Fruit fly (Drosophila melanogaster): ENCODE results near the gene Nedd8.
A peak's percentile ranks its signal among the peaks of the same experiment; 100 is the strongest.

The Nedd8 gene

DNA sequence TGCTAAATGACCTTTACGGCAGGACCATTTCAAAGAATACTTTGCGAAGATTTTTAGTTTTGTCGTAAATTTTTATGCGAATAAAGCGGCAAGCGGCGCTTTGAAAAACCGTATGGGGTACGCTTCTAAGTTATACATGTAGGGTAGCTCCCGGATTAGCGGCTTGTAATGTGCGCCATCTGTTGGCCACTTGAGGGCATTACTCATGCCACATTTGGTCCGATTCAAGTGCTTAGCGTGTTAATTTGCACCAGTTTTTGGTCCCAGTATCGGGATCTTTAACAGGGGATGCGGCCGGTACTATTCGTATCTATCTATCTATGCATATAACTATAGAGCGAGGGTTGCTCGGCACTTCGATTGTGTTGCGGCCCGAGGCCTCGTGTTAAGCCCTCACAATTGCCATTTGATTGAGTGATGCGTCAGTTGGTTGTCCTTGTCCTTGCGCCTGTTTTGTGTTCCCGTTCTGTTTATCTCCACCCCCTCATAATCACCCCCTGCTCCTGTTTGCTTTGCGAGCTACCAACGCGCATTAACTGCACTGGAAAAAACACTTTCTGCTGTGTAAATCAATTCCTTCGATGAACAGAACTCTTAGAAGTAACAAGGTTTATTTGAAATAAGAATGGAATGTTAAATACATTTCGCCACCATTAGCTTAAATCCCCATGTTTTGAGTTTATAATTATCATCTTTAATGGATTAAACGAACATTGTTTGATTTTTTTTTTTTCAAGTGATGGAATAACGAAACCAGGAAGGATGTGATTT is 21.1 kb downstream of the Nedd8 start (continued):
- TF ChIP-seq mirr (GFP tag; optimal IDR thresholded peaks at IDR 0.05) (no peak), CG8359 (GFP tag; optimal IDR thresholded peaks at IDR 0.05; ENCODE audit: borderline replicate concordance) (no peak), lbe (GFP tag; optimal IDR thresholded peaks at IDR 0.05) (no peak), CG30431 (GFP tag; optimal IDR thresholded peaks at IDR 0.05) (no peak), lov (optimal IDR thresholded peaks at IDR 0.05) (no peak), lov (GFP tag; IDR thresholded peaks at IDR 0.05) (no peak), gro (GFP tag; optimal IDR thresholded peaks at IDR 0.05) (no peak), Scr (GFP tag; IDR thresholded peaks at IDR 0.05; ENCODE audit: partially characterized antibody) (no peak), Sry-δ (GFP tag; optimal IDR thresholded peaks at IDR 0.05) (no peak), Antp (GFP tag; optimal IDR thresholded peaks at IDR 0.05) (no peak), ash1 (GFP tag; optimal IDR thresholded peaks at IDR 0.05) (no peak), dpn (GFP tag; optimal IDR thresholded peaks at IDR 0.05) (no peak), Hr3 (GFP tag; optimal IDR thresholded peaks at IDR 0.05) (peak; percentile 8), CG8089 (GFP tag; optimal IDR thresholded peaks at IDR 0.05) (peak; percentile 18), CG1647 (GFP tag; optimal IDR thresholded peaks at IDR 0.05) (no peak), CG30403 (GFP tag; optimal IDR thresholded peaks at IDR 0.05) (peak; percentile 14), CG11093 (GFP tag; IDR thresholded peaks at IDR 0.05) (no peak), eve (GFP tag; optimal IDR thresholded peaks at IDR 0.05) (peak in 1 of 2 experiments; percentile 20), CTCF (GFP tag; optimal IDR thresholded peaks at IDR 0.05) (peak; percentile 86), en (GFP tag; optimal IDR thresholded peaks at IDR 0.05) (no peak), CG11085 (GFP tag; IDR thresholded peaks at IDR 0.05) (no peak), CG6175 (GFP tag; IDR thresholded peaks at IDR 0.05) (no peak), Xrp1 (GFP tag; IDR thresholded peaks at IDR 0.05) (peak; percentile 62; the same call in 1 of the 2 replicates), CG11504 (tag; optimal IDR thresholded peaks at IDR 0.05) (peak; percentile 38), CG4328 (GFP tag; optimal IDR thresholded peaks at IDR 0.05) (no peak), CG7928 (GFP tag; optimal IDR thresholded peaks at IDR 0.05) (no peak), gsb-n (tag; optimal IDR thresholded peaks at IDR 0.05) (peak; percentile 47), CG10959 (GFP tag; IDR thresholded peaks at IDR 0.05) (no peak), NC2α (GFP tag; optimal IDR thresholded peaks at IDR 0.05) (no peak), fd96Cb (tag; optimal IDR thresholded peaks at IDR 0.05) (peak; percentile 58), nerfin-1 (tag; optimal IDR thresholded peaks at IDR 0.05) (peak; percentile 49), disco-r (GFP tag; optimal IDR thresholded peaks at IDR 0.05) (no peak), Oli (tag; optimal IDR thresholded peaks at IDR 0.05) (peak; percentile 6), Spps (tag; optimal IDR thresholded peaks at IDR 0.05) (peak; percentile 47), CG9215 (GFP tag; IDR thresholded peaks at IDR 0.05) (no peak), ATbp (GFP tag; optimal IDR thresholded peaks at IDR 0.05) (peak; percentile 31), NK7.1 (GFP tag; optimal IDR thresholded peaks at IDR 0.05) (no peak), CG13424 (tag; optimal IDR thresholded peaks at IDR 0.05) (peak; percentile 28), pnt (GFP tag; optimal IDR thresholded peaks at IDR 0.05) (no peak), ase (GFP tag; IDR thresholded peaks at IDR 0.05) (no peak), Six4 (GFP tag; optimal IDR thresholded peaks at IDR 0.05) (peak; percentile 4), chif (GFP tag; optimal IDR thresholded peaks at IDR 0.05) (peak in 1 of 2 experiments; percentile 58), ato (GFP tag; IDR thresholded peaks at IDR 0.05; ENCODE audit: partially characterized antibody) (0 out of 2 replicates have a peak, but pooled peaks have one; percentile 22), salm (tag; optimal IDR thresholded peaks at IDR 0.05) (no peak), pb (GFP tag; optimal IDR thresholded peaks at IDR 0.05) (no peak), az2 (GFP tag; optimal IDR thresholded peaks at IDR 0.05) (peak; percentile 36), dm (GFP tag; optimal IDR thresholded peaks at IDR 0.05) (no peak), Hr78 (GFP tag; optimal IDR thresholded peaks at IDR 0.05) (no peak), CG6689 (GFP tag; IDR thresholded peaks at IDR 0.05) (0 out of 2 replicates have a peak, but pooled peaks have one; percentile 19), CG17829 (tag; optimal IDR thresholded peaks at IDR 0.05) (peak; percentile 48), CG6683 (GFP tag; optimal IDR thresholded peaks at IDR 0.05) (no peak)

All from whole organism, embryonic.